Fruit fly (Drosophila melanogaster) whole organism, embryonic: ENCODE data around the gene CG15818.
A peak's percentile ranks its signal among the peaks of the same experiment; 100 is the strongest.

Source experiments
- ATbp ChIP-seq: fragments of 200-800 bp; sonication (Bioruptor generic); optimal IDR thresholded peaks from 2 replicates; lab custom pipeline; 2017; ENCODE audit warnings: missing biosample characterization, mild to moderate bottlenecking, missing genetic modification characterization, missing genetic modification reagents
- Bgb ChIP-seq: fragments of 200-800 bp; sonication (Bioruptor generic); IDR thresholded peaks from 2 replicates; pipeline ENCODE4 v1.3.6; 2022; ENCODE audit warnings: missing biosample characterization, missing genetic modification characterization; ENCODE audit not compliant: partially characterized antibody
- CG10654 ChIP-seq: fragments of 200-800 bp; sonication (Bioruptor generic); optimal IDR thresholded peaks from 2 replicates; lab custom pipeline; 2016; ENCODE audit warnings: missing biosample characterization, missing genetic modification characterization
- CG11456 ChIP-seq: fragments of 200-800 bp; sonication (Bioruptor generic); IDR thresholded peaks from 3 replicates; pipeline ENCODE4 v1.3.6; 2022; ENCODE audit warnings: missing biosample characterization, missing genetic modification characterization
- CG11723 ChIP-seq: fragments of 200-800 bp; sonication (Bioruptor generic); optimal IDR thresholded peaks from 2 replicates; lab custom pipeline; 2017; ENCODE audit warnings: missing biosample characterization, mild to moderate bottlenecking, missing genetic modification characterization
- CG12155 ChIP-seq: fragments of 200-800 bp; sonication (Bioruptor generic); optimal IDR thresholded peaks from 3 replicates; lab custom pipeline; 2016; ENCODE audit warnings: missing biosample characterization, missing genetic modification characterization
- CG14667 ChIP-seq: fragments of 200-800 bp; sonication (Bioruptor generic); IDR thresholded peaks from 2 replicates; pipeline ENCODE4 v1.3.6; 2022; ENCODE audit warnings: missing biosample characterization, missing genetic modification characterization
- CG14710 ChIP-seq: fragments of 200-800 bp; sonication (Bioruptor generic); optimal IDR thresholded peaks from 3 replicates; lab custom pipeline; 2019; ENCODE audit warnings: missing biosample characterization, mild to moderate bottlenecking, missing genetic modification characterization, moderate library complexity
- CG15514 ChIP-seq: fragments of 200-800 bp; sonication (Bioruptor generic); optimal IDR thresholded peaks from 3 replicates; lab custom pipeline; 2017; ENCODE audit warnings: missing biosample characterization, missing genetic modification characterization, mild to moderate bottlenecking, moderate library complexity, missing genetic modification reagents
- CG17385 ChIP-seq: fragments of 200-800 bp; sonication (Bioruptor generic); optimal IDR thresholded peaks from 3 replicates; lab custom pipeline; 2018; ENCODE audit warnings: missing biosample characterization, mild to moderate bottlenecking, missing genetic modification characterization
- CG18764 ChIP-seq: fragments of 200-800 bp; sonication (Bioruptor generic); optimal IDR thresholded peaks from 3 replicates; lab custom pipeline; 2016; ENCODE audit warnings: missing biosample characterization, missing genetic modification characterization
- CG2120 ChIP-seq: fragments of 200-800 bp; sonication (Bioruptor generic); optimal IDR thresholded peaks from 3 replicates; lab custom pipeline; 2016; ENCODE audit warnings: missing biosample characterization, missing genetic modification characterization
- CG2199 ChIP-seq: fragments of 200-800 bp; sonication (Bioruptor generic); IDR thresholded peaks from 3 replicates; pipeline ENCODE4 v1.3.6; 2022; ENCODE audit warnings: missing biosample characterization, missing genetic modification characterization
- CG2712 ChIP-seq: fragments of 200-800 bp; optimal IDR thresholded peaks from 3 replicates; lab custom pipeline; 2019; ENCODE audit warnings: missing biosample characterization, mild to moderate bottlenecking, missing genetic modification characterization, moderate library complexity
- CG2875 ChIP-seq: fragments of 200-800 bp; sonication (Bioruptor generic); optimal IDR thresholded peaks from 2 replicates; lab custom pipeline; 2017; ENCODE audit warnings: missing biosample characterization, mild to moderate bottlenecking, missing genetic modification characterization, missing genetic modification reagents
- CG3407 ChIP-seq: fragments of 200-800 bp; sonication (Bioruptor generic); optimal IDR thresholded peaks from 2 replicates; lab custom pipeline; 2018; ENCODE audit warnings: missing biosample characterization, mild to moderate bottlenecking, missing genetic modification characterization
- CG3838 ChIP-seq: fragments of 200-800 bp; sonication (Bioruptor generic); optimal IDR thresholded peaks from 3 replicates; lab custom pipeline; 2016; ENCODE audit warnings: missing biosample characterization, missing genetic modification characterization
- CG5180 ChIP-seq: fragments of 200-800 bp; sonication (Bioruptor generic); optimal IDR thresholded peaks from 3 replicates; lab custom pipeline; 2017; ENCODE audit warnings: missing biosample characterization, missing genetic modification characterization, mild to moderate bottlenecking, moderate library complexity, missing genetic modification reagents
- CG7357 ChIP-seq: fragments of 200-800 bp; sonication (Bioruptor generic); IDR thresholded peaks from 3 replicates; pipeline ENCODE4 v1.3.6; 2022; ENCODE audit warnings: missing biosample characterization, missing genetic modification characterization
- CG9609 ChIP-seq: fragments of 200-800 bp; sonication (Bioruptor generic); optimal IDR thresholded peaks from 3 replicates; lab custom pipeline; 2016; ENCODE audit warnings: missing biosample characterization, missing genetic modification characterization
- D ChIP-seq, 2 experiments: fragments of 200-800 bp in 1 of 2; fragments of >200 bp in 1 of 2; sonication (Bioruptor generic) in 1 of 2; optimal IDR thresholded peaks; 2 replicates in 1 of 2; 3 replicates in 1 of 2; lab custom pipeline; 2017; ENCODE audit warnings: mild to moderate bottlenecking in 1 of 2, missing biosample characterization in 1 of 2, missing genetic modification characterization in 1 of 2, missing genetic modification reagents in 1 of 2
- Dbx ChIP-seq: fragments of 200-800 bp; sonication (Bioruptor generic); IDR thresholded peaks from 3 replicates; pipeline ENCODE4 v1.3.6; 2022; ENCODE audit warnings: missing biosample characterization, missing genetic modification characterization
- Doc2 ChIP-seq: fragments of 200-800 bp; sonication (Bioruptor generic); IDR thresholded peaks from 2 replicates; pipeline ENCODE4 v1.3.6; 2022; ENCODE audit warnings: missing biosample characterization, missing genetic modification characterization
- E2f1 ChIP-seq: fragments of 200-800 bp; sonication (Bioruptor generic); IDR thresholded peaks from 2 replicates; pipeline ENCODE4 v1.3.6; 2022; ENCODE audit warnings: missing biosample characterization, missing genetic modification characterization
- Fer1 ChIP-seq: fragments of 200-800 bp; sonication (Bioruptor generic); optimal IDR thresholded peaks from 2 replicates; lab custom pipeline; 2017; ENCODE audit warnings: missing biosample characterization, mild to moderate bottlenecking, missing genetic modification characterization
- HmgZ ChIP-seq: fragments of 200-800 bp; sonication (Bioruptor generic); optimal IDR thresholded peaks from 2 replicates; lab custom pipeline; 2018; ENCODE audit warnings: missing biosample characterization, mild to moderate bottlenecking, missing genetic modification characterization
- Hr51 ChIP-seq, 2 experiments: fragments of 200-800 bp; sonication (Bioruptor generic); optimal IDR thresholded peaks; 2 replicates in 1 of 2; 3 replicates in 1 of 2; lab custom pipeline; 2016 to 2018; ENCODE audit warnings: missing biosample characterization in 2 of 2, missing genetic modification characterization in 2 of 2, mild to moderate bottlenecking in 1 of 2, moderate library complexity in 1 of 2
- Meics ChIP-seq: fragments of 200-800 bp; sonication (Bioruptor generic); optimal IDR thresholded peaks from 2 replicates; lab custom pipeline; 2017; ENCODE audit warnings: missing biosample characterization, mild to moderate bottlenecking, missing genetic modification characterization
- PHDP ChIP-seq: fragments of 200-800 bp; sonication (Bioruptor generic); optimal IDR thresholded peaks from 3 replicates; lab custom pipeline; 2018; ENCODE audit warnings: missing biosample characterization, mild to moderate bottlenecking, missing genetic modification characterization, moderate library complexity
- Poxn ChIP-seq: fragments of 200-800 bp; sonication (Bioruptor generic); IDR thresholded peaks from 2 replicates; pipeline ENCODE4 v1.3.6; 2022; ENCODE audit warnings: missing biosample characterization, missing genetic modification characterization
- Sox102F ChIP-seq: fragments of 200-800 bp; sonication (Bioruptor generic); optimal IDR thresholded peaks from 2 replicates; lab custom pipeline; 2018; ENCODE audit warnings: missing biosample characterization, mild to moderate bottlenecking, missing genetic modification characterization, moderate library complexity
- Sry-β ChIP-seq: fragments of 200-800 bp; sonication (Bioruptor generic); optimal IDR thresholded peaks from 2 replicates; lab custom pipeline; 2018; ENCODE audit warnings: missing biosample characterization, mild to moderate bottlenecking, missing genetic modification characterization, moderate library complexity
- Sry-δ ChIP-seq: fragments of 200-800 bp; sonication (Bioruptor generic); optimal IDR thresholded peaks from 2 replicates; lab custom pipeline; 2016; ENCODE audit warnings: missing biosample characterization, missing genetic modification characterization
- Ssrp ChIP-seq: fragments of 200-800 bp; sonication (Bioruptor generic); optimal IDR thresholded peaks from 2 replicates; lab custom pipeline; 2018; ENCODE audit warnings: missing biosample characterization, mild to moderate bottlenecking, missing genetic modification characterization, moderate library complexity
- Taf1 ChIP-seq: fragments of 200-800 bp; sonication (Bioruptor generic); IDR thresholded peaks from 2 replicates; pipeline ENCODE4 v1.3.6; 2022; ENCODE audit warnings: missing biosample characterization, missing genetic modification characterization
- YL-1 ChIP-seq: fragments of 200-800 bp; sonication (Bioruptor generic); optimal IDR thresholded peaks from 3 replicates; lab custom pipeline; 2017; ENCODE audit warnings: missing biosample characterization, mild to moderate bottlenecking, missing genetic modification characterization
- al ChIP-seq: fragments of 200-800 bp; sonication (Bioruptor generic); IDR thresholded peaks from 2 replicates; pipeline ENCODE4 v1.3.6; 2022; ENCODE audit warnings: missing biosample characterization, missing genetic modification characterization
- aop ChIP-seq: fragments of 200-800 bp; sonication (Bioruptor generic); IDR thresholded peaks from 2 replicates; pipeline ENCODE4 v1.3.6; 2022; ENCODE audit warnings: missing biosample characterization, missing genetic modification characterization
- bigmax ChIP-seq: fragments of 200-800 bp; sonication (Bioruptor generic); optimal IDR thresholded peaks from 2 replicates; lab custom pipeline; 2018; ENCODE audit warnings: missing biosample characterization, mild to moderate bottlenecking, missing genetic modification characterization
- dati ChIP-seq: fragments of 200-800 bp; sonication (Bioruptor generic); IDR thresholded peaks from 2 replicates; pipeline ENCODE4 v1.3.6; 2022; ENCODE audit warnings: missing biosample characterization, missing genetic modification characterization
- dmrt11E ChIP-seq: fragments of 200-800 bp; sonication (Bioruptor generic); optimal IDR thresholded peaks from 3 replicates; lab custom pipeline; 2018; ENCODE audit warnings: missing biosample characterization, mild to moderate bottlenecking, missing genetic modification characterization, moderate library complexity
- ftz-f1 ChIP-seq: fragments of 200-800 bp; sonication (Bioruptor generic); optimal IDR thresholded peaks from 2 replicates; lab custom pipeline; 2016; ENCODE audit warnings: missing biosample characterization, missing genetic modification characterization
- hb ChIP-seq: fragments of 200-800 bp; sonication (Bioruptor generic); IDR thresholded peaks from 3 replicates; pipeline ENCODE4 v1.3.6; 2022; ENCODE audit warnings: missing biosample characterization, missing genetic modification characterization; ENCODE audit not compliant: partially characterized antibody
- lbe ChIP-seq: fragments of 200-800 bp; sonication (Bioruptor generic); optimal IDR thresholded peaks from 2 replicates; lab custom pipeline; 2016; ENCODE audit warnings: missing biosample characterization, mild to moderate bottlenecking, missing genetic modification characterization
- maf-S ChIP-seq: fragments of 200-800 bp; sonication (Bioruptor generic); optimal IDR thresholded peaks from 2 replicates; lab custom pipeline; 2016; ENCODE audit warnings: missing biosample characterization, missing genetic modification characterization
- mirr ChIP-seq: fragments of 200-800 bp; sonication (Bioruptor generic); optimal IDR thresholded peaks from 3 replicates; lab custom pipeline; 2018; ENCODE audit warnings: missing biosample characterization, mild to moderate bottlenecking, missing genetic modification characterization
- rib ChIP-seq: fragments of 200-800 bp; sonication (Bioruptor generic); IDR thresholded peaks from 2 replicates; pipeline ENCODE4 v1.3.6; 2022; ENCODE audit warnings: missing biosample characterization, missing genetic modification characterization
- so ChIP-seq: fragments of 200-800 bp; sonication (Bioruptor generic); IDR thresholded peaks from 3 replicates; pipeline ENCODE4 v1.3.6; 2022; ENCODE audit warnings: missing biosample characterization, missing genetic modification characterization
- twi ChIP-seq: fragments of 200-800 bp; optimal IDR thresholded peaks from 2 replicates; lab custom pipeline; 2019; ENCODE audit warnings: missing biosample characterization, mild to moderate bottlenecking, missing genetic modification characterization, moderate library complexity

CG15818 gene

dm6 chr2L:7423333-7423895 lies 12.7 kb downstream of the CG15818 start (continued):
- TF ChIP-seq Sox102F (GFP tag; lab: Kevin White, UChicago) (peak; percentile 10), CG3407 (GFP tag; lab: Kevin White, UChicago) (no peak), al (GFP tag; lab: Robert Waterston, UW) (peak; percentile 54; the same call in 1 of the 2 replicates), D (optimal IDR thresholded peaks at IDR 0.05; lab: Kevin White, UChicago) (no peak), D (GFP tag; optimal IDR thresholded peaks at IDR 0.05; lab: Kevin White, UChicago) (no peak), CG3838 (GFP tag; lab: Kevin White, UChicago) (no peak), rib (GFP tag; lab: Robert Waterston, UW) (peak; percentile 94), Meics (GFP tag; lab: Kevin White, UChicago) (peak; percentile 39), Bgb (GFP tag; lab: Robert Waterston, UW) (no peak; the same call in 1 of the 2 replicates), E2f1 (GFP tag; lab: Robert Waterston, UW) (0 out of 2 replicates have a peak, but pooled peaks have one; percentile 30), CG7357 (GFP tag; lab: Robert Waterston, UW) (no peak), aop (GFP tag; lab: Robert Waterston, UW) (peak; percentile 35; the same call in 1 of the 2 replicates), CG15514 (peak; percentile 8), hb (GFP tag; lab: Robert Waterston, UW) (no peak; the same call in 2 of the 3 replicates), ftz-f1 (GFP tag; lab: Kevin White, UChicago) (peak; percentile 25), CG11723 (GFP tag; lab: Kevin White, UChicago) (no peak), so (0 out of 3 replicates have a peak, but pooled peaks have one; percentile 14), CG2875 (GFP tag; lab: Kevin White, UChicago) (no peak), CG2712 (tag; lab: Kevin White, UChicago) (peak; percentile 33), CG12155 (GFP tag; lab: Kevin White, UChicago) (peak; percentile 45), CG9609 (GFP tag; lab: Kevin White, UChicago) (no peak), CG11456 (GFP tag; lab: Robert Waterston, UW) (peak; percentile 77; the same call in 2 of the 3 replicates), lbe (GFP tag; lab: Kevin White, UChicago) (peak; percentile 71), Ssrp (tag; lab: Kevin White, UChicago) (no peak), CG14667 (GFP tag; lab: Robert Waterston, UW) (0 out of 2 replicates have a peak, but pooled peaks have one; percentile 18), maf-S (GFP tag; lab: Kevin White, UChicago) (no peak), CG17385 (GFP tag; lab: Kevin White, UChicago) (peak; percentile 72), dmrt11E (tag; lab: Kevin White, UChicago) (peak; percentile 10), Dbx (GFP tag; lab: Robert Waterston, UW) (peak; percentile 74), PHDP (tag; lab: Kevin White, UChicago) (peak; percentile 29), bigmax (GFP tag; lab: Kevin White, UChicago) (no peak), Fer1 (peak; percentile 33), CG18764 (GFP tag; lab: Kevin White, UChicago) (no peak), CG2120 (peak; percentile 81), mirr (GFP tag; lab: Kevin White, UChicago) (no peak), Hr51 (GFP tag; optimal IDR thresholded peaks at IDR 0.05; lab: Kevin White, UChicago) (no peak), YL-1 (GFP tag; lab: Kevin White, UChicago) (no peak), dati (GFP tag; lab: Robert Waterston, UW) (no peak), Taf1 (GFP tag; lab: Robert Waterston, UW) (peak; percentile 45; the same call in 1 of the 2 replicates), CG2199 (GFP tag; lab: Robert Waterston, UW) (no peak), Poxn (GFP tag; lab: Robert Waterston, UW) (no peak), CG5180 (GFP tag; lab: Kevin White, UChicago) (no peak), Doc2 (GFP tag; lab: Robert Waterston, UW) (no peak), Sry-δ (GFP tag; lab: Kevin White, UChicago) (no peak), Sry-β (peak; percentile 10), ATbp (GFP tag; lab: Kevin White, UChicago) (peak; percentile 26), CG10654 (no peak), twi (tag; lab: Kevin White, UChicago) (peak; percentile 1), HmgZ (tag; lab: Kevin White, UChicago) (peak; percentile 30), CG14710 (tag; lab: Kevin White, UChicago) (peak; percentile 16)
